Worm (Caenorhabditis elegans) whole organism, mixed stage, embryonic: ENCODE data around the gene acc-2.

Experiments
- blmp-1 ChIP-seq: fragments of 150-350 bp; optimal IDR thresholded peaks from 2 replicates; lab custom pipeline; 2014; ENCODE audit warnings: missing biosample characterization, missing genetic modification characterization
- ceh-43 ChIP-seq: fragments of 200-800 bp; sonication (Bioruptor generic); optimal IDR thresholded peaks from 2 replicates; lab custom pipeline; 2018; ENCODE audit warnings: mild to moderate bottlenecking, missing genetic modification characterization, moderate library complexity, missing compliant biosample characterization
- ceh-83 ChIP-seq: fragments of 200-800 bp; sonication (Bioruptor generic); optimal IDR thresholded peaks from 2 replicates; lab custom pipeline; 2018; ENCODE audit warnings: mild to moderate bottlenecking, missing genetic modification characterization, missing compliant biosample characterization
- ces-1 ChIP-seq: fragments of 150-350 bp; optimal IDR thresholded peaks from 2 replicates; lab custom pipeline; 2014; ENCODE audit warnings: missing biosample characterization, missing genetic modification reagents, missing genetic modification characterization
- cnd-1 ChIP-seq: fragments of 200-800 bp; sonication (Bioruptor generic); optimal IDR thresholded peaks from 2 replicates; lab custom pipeline; 2018; ENCODE audit warnings: mild to moderate bottlenecking, missing genetic modification characterization, missing compliant biosample characterization
- drap-1 ChIP-seq: fragments of 200-800 bp; sonication (Bioruptor generic); optimal IDR thresholded peaks from 3 replicates; lab custom pipeline; 2018; ENCODE audit warnings: mild to moderate bottlenecking, missing genetic modification characterization, missing compliant biosample characterization
- elt-1 ChIP-seq: sonication (generic microtip); optimal IDR thresholded peaks from 2 replicates; lab custom pipeline; 2017; ENCODE audit warnings: missing genetic modification characterization, mild to moderate bottlenecking, missing compliant biosample characterization, antibody characterized with exemption, moderate library complexity, borderline replicate concordance; ENCODE audit not compliant: insufficient read depth
- elt-3 ChIP-seq: fragments of 150-350 bp; optimal IDR thresholded peaks from 2 replicates; lab custom pipeline; 2014; ENCODE audit warnings: missing biosample characterization, missing genetic modification characterization
- flh-1 ChIP-seq: fragments of 200-800 bp; sonication (Bioruptor generic); optimal IDR thresholded peaks from 2 replicates; lab custom pipeline; 2018; ENCODE audit warnings: mild to moderate bottlenecking, missing genetic modification characterization, moderate library complexity, missing compliant biosample characterization
- ham-2 ChIP-seq: fragments of 200-800 bp; sonication (Bioruptor generic); optimal IDR thresholded peaks from 2 replicates; lab custom pipeline; 2018; ENCODE audit warnings: mild to moderate bottlenecking, missing genetic modification characterization, missing compliant biosample characterization
- hlh-1 ChIP-seq: fragments of 150-350 bp; optimal IDR thresholded peaks from 2 replicates; lab custom pipeline; 2014; ENCODE audit warnings: missing biosample characterization, missing genetic modification reagents, missing genetic modification characterization
- lin-13 ChIP-seq: fragments of 150-350 bp; optimal IDR thresholded peaks from 2 replicates; lab custom pipeline; 2014; ENCODE audit warnings: missing biosample characterization, missing genetic modification characterization
- lsy-2 ChIP-seq: fragments of 150-350 bp; optimal IDR thresholded peaks from 2 replicates; lab custom pipeline; 2014; ENCODE audit warnings: missing biosample characterization, missing genetic modification characterization
- mep-1 ChIP-seq: fragments of 150-350 bp; optimal IDR thresholded peaks from 2 replicates; lab custom pipeline; 2017; ENCODE audit warnings: missing biosample characterization, missing genetic modification reagents, missing genetic modification characterization, inconsistent platforms
- mls-2 ChIP-seq: sonication (generic microtip); optimal IDR thresholded peaks from 2 replicates; lab custom pipeline; 2016; ENCODE audit warnings: mild to moderate bottlenecking, missing genetic modification characterization, moderate library complexity, missing compliant biosample characterization
- nhr-12 ChIP-seq: fragments of 150-350 bp; optimal IDR thresholded peaks from 2 replicates; lab custom pipeline; 2014; ENCODE audit warnings: missing biosample characterization, missing genetic modification characterization
- nhr-2 ChIP-seq: fragments of 150-350 bp; optimal IDR thresholded peaks from 2 replicates; lab custom pipeline; 2014; ENCODE audit warnings: missing biosample characterization, missing genetic modification characterization
- nhr-237 ChIP-seq: fragments of 150-350 bp; optimal IDR thresholded peaks from 2 replicates; lab custom pipeline; 2014; ENCODE audit warnings: missing biosample characterization, missing genetic modification characterization
- nhr-28 ChIP-seq: fragments of 150-350 bp; optimal IDR thresholded peaks from 2 replicates; lab custom pipeline; 2014; ENCODE audit warnings: missing biosample characterization, missing genetic modification characterization
- nhr-76 ChIP-seq: sonication (generic microtip); optimal IDR thresholded peaks from 2 replicates; lab custom pipeline; 2017; ENCODE audit warnings: missing biosample characterization, missing genetic modification characterization
- pha-4 ChIP-seq: fragments of 150-350 bp; optimal IDR thresholded peaks from 2 replicates; lab custom pipeline; 2018; ENCODE audit warnings: missing biosample characterization, missing genetic modification reagents, missing genetic modification characterization
- snpc-4 ChIP-seq: fragments of 150-350 bp; optimal IDR thresholded peaks from 2 replicates; lab custom pipeline; 2014; ENCODE audit warnings: missing biosample characterization, missing genetic modification characterization
- sptf-1 ChIP-seq: sonication (generic microtip); optimal IDR thresholded peaks from 2 replicates; lab custom pipeline; 2017; ENCODE audit warnings: mild to moderate bottlenecking, missing genetic modification characterization, moderate library complexity, missing compliant biosample characterization
- tbx-8 ChIP-seq: fragments of 200-800 bp; sonication (Bioruptor generic); optimal IDR thresholded peaks from 2 replicates; lab custom pipeline; 2018; ENCODE audit warnings: mild to moderate bottlenecking, missing genetic modification characterization, moderate library complexity, missing compliant biosample characterization
- unc-120 ChIP-seq: sonication (generic microtip); optimal IDR thresholded peaks from 2 replicates; lab custom pipeline; 2017; ENCODE audit warnings: missing genetic modification characterization, missing compliant biosample characterization; ENCODE audit not compliant: poor library complexity, severe bottlenecking
- zip-8 ChIP-seq: fragments of 150-350 bp; optimal IDR thresholded peaks from 2 replicates; lab custom pipeline; 2014; ENCODE audit warnings: missing biosample characterization, missing genetic modification characterization
- ztf-11 ChIP-seq: fragments of 150-350 bp; optimal IDR thresholded peaks from 2 replicates; lab custom pipeline; 2014; ENCODE audit warnings: missing biosample characterization, missing genetic modification characterization

Gene acc-2

ce11 chrIV:9051510-9052175 is 35.1 kb downstream of the acc-2 start:
- TF ChIP-seq drap-1, result no peak
- no peak for TF ChIP-seq ztf-11 (tag; lab: Kevin White, UChicago)
- TF ChIP-seq lin-13 (tag; lab: Kevin White, UChicago), result no peak
- TF ChIP-seq blmp-1 (tag; lab: Kevin White, UChicago), result no peak
- TF ChIP-seq hlh-1 (tag; lab: Kevin White, UChicago), result no peak
- no peak for TF ChIP-seq sptf-1
- TF ChIP-seq nhr-2 (tag; lab: Kevin White, UChicago), result no peak
- no peak for TF ChIP-seq nhr-12
- TF ChIP-seq mep-1 (tag; lab: Kevin White, UChicago), result no peak
- no peak for TF ChIP-seq ces-1 (GFP tag; lab: Kevin White, UChicago)
- TF ChIP-seq ceh-43 (GFP tag; lab: Kevin White, UChicago), result no peak

DNA sequence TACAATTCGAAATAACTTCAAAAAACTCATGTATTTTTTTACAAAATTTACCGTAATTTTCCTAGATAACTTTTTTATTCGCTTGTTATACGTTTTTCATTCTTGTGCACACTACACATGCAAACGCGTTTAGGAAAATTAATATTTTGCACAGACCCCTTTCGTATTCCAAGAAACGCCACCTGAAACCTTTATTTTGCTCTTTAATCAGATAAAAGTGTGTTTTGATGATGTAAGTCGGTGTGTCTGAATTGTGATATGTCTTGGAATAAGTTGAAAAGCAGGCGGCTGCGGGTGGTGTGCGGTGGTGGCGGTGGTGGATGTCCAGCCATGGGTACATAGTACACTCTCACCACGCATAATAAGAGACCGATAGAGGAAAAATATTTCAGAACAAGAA is 36.8 kb downstream of the acc-2 start:
- no peak for TF ChIP-seq elt-1 (tag; lab: Kevin White, UChicago)
- no peak for TF ChIP-seq cnd-1 (tag; lab: Kevin White, UChicago)
- no peak for TF ChIP-seq blmp-1 (tag; lab: Kevin White, UChicago)
- no peak for TF ChIP-seq nhr-12
- TF ChIP-seq elt-3 (tag; lab: Kevin White, UChicago), result no peak
- no peak for TF ChIP-seq ces-1 (GFP tag; lab: Kevin White, UChicago)
- no peak for TF ChIP-seq nhr-76 (tag; lab: Kevin White, UChicago)

DNA sequence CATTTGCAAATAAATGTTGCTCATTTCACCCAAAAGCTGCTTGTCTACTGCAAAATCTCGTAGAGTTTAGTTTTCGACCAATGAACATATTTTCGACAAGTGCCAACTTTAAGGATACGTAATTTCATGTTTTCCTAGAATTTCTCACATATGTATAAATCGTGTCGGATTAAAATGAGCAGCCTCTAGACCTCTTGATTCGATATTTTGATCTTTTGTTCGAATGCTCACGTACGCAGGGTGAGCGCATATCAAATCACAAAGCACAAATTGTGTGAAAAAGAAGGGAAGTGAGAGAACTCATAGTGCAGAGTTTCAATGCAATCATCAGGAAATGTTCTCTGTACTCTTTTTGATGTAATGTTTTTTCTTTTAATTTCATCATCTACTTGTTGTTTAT is 46.9 kb downstream of the acc-2 start:
- TF ChIP-seq flh-1 (GFP tag; lab: Kevin White, UChicago) (no peak), nhr-12 (no peak), nhr-28 (tag; lab: Kevin White, UChicago) (no peak), blmp-1 (tag; lab: Kevin White, UChicago) (no peak), tbx-8 (GFP tag; lab: Kevin White, UChicago) (no peak), ces-1 (GFP tag; lab: Kevin White, UChicago) (no peak), nhr-237 (tag; lab: Kevin White, UChicago) (no peak), elt-1 (tag; lab: Kevin White, UChicago) (no peak), ceh-83 (no peak), zip-8 (tag; lab: Kevin White, UChicago) (no peak), ceh-43 (GFP tag; lab: Kevin White, UChicago) (no peak), lsy-2 (tag; lab: Kevin White, UChicago) (no peak), pha-4 (no peak), drap-1 (no peak), mls-2 (tag; lab: Kevin White, UChicago) (no peak), snpc-4 (tag; lab: Kevin White, UChicago) (no peak), ham-2 (GFP tag; lab: Kevin White, UChicago) (no peak), unc-120 (tag; lab: Kevin White, UChicago) (no peak), nhr-76 (tag; lab: Kevin White, UChicago) (no peak), hlh-1 (tag; lab: Kevin White, UChicago) (no peak)
- TF ChIP-seq, all 35 proteins: peak for 0

DNA sequence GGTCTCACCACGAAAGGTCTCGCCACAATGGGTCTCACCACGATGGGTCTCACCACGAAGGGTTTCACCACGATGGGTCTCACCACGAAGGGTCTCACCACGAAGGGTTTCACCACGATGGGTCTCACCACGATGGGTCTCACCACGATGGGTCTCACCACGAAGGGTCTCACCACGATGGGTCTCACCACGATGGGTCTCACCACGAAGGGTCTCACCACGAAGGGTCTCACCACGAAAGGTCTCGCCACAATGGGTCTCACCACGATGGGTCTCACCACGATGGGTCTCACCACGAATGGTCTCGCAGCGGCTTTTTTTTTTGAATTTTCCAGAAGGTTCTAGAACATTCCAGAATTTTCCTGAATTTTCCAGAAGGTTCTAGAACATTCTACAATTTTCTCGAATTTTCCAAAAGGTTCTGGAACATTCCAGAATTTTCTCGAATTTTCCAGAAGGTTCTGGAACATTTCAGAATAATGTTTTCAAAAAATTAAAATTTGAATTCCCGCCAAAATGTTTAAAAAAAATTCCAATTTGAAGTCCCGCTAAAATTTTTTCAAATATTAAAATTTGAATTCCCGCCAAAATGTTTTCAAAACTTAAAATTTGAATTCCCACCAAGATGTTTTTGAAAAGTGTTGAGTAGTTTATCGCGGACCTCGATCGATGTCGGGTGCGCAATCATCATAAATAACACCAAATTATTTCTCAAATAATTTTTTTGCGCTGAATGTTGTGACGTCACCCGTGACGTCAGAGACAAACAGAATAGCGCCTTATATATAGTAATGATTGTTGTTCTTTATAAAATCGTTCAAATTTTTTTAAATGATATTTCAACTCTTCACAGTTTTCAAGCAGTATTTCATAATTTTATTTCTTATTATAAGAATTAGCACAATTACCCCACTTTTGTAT is 51.0 kb downstream of the acc-2 start:
- peak; percentile 58 for TF ChIP-seq zip-8 (tag; lab: Kevin White, UChicago)
- TF ChIP-seq, all 35 proteins: peak for 1; not testable (repeated sequence) for 34
